Fruit fly (Drosophila melanogaster) whole organism: ENCODE results near the gene CG43645.

Experiments used
- Dll ChIP-seq: fragments of >200 bp; optimal IDR thresholded peaks from 2 replicates; lab custom pipeline; 2017
- psq ChIP-seq: fragments of >200 bp; optimal IDR thresholded peaks from 2 replicates; lab custom pipeline; 2017

dm6 chr2L:17495759-17496158 is 10.2 kb downstream of the CG43645 start:
- no peak for TF ChIP-seq psq (lab: Kevin White, UChicago)
- TF ChIP-seq Dll = no peak
